Worm (Caenorhabditis elegans) whole organism, L4 larva: ENCODE measurements around the gene Y119D3B.12.

Experiments
- F26F4.8 ChIP-seq: fragments of 200-800 bp; sonication (Bioruptor generic); conservative IDR thresholded peaks from 2 replicates; pipeline ENCODE4 v1.3.6; 2022; ENCODE audit warnings: missing genetic modification characterization, missing compliant biosample characterization
- F44E2.7 ChIP-seq: fragments of 200-800 bp; sonication (Bioruptor generic); IDR thresholded peaks from 2 replicates; pipeline ENCODE4 v2.1.2; 2022; ENCODE audit warnings: missing genetic modification characterization, missing compliant biosample characterization
- R02D3.7 ChIP-seq: fragments of 150-350 bp; sonication (generic microtip); optimal IDR thresholded peaks from 3 replicates; lab custom pipeline; 2014; ENCODE audit warnings: missing biosample characterization, missing genetic modification characterization
- T20F7.1 ChIP-seq: fragments of 200-800 bp; sonication (Bioruptor generic); optimal IDR thresholded peaks from 2 replicates; lab custom pipeline; 2018; ENCODE audit warnings: mild to moderate bottlenecking, missing genetic modification characterization, missing compliant biosample characterization
- ZK337.2 ChIP-seq: fragments of 200-800 bp; sonication (Bioruptor generic); IDR thresholded peaks from 2 replicates; pipeline ENCODE4 v1.3.6; 2022; ENCODE audit warnings: missing genetic modification reagents, missing genetic modification characterization, missing compliant biosample characterization
- ZK546.5 ChIP-seq, 2 experiments: sonication (generic microtip); optimal IDR thresholded peaks; 2 replicates each; lab custom pipeline; 2017; ENCODE audit warnings: missing biosample characterization in 2 of 2, missing genetic modification characterization in 2 of 2
- aha-1 ChIP-seq: fragments of 150-350 bp; peaks from one replicate; lab custom pipeline; 2014; ENCODE audit warnings: missing biosample characterization, missing genetic modification characterization
- ama-1 ChIP-seq: fragments of 150-350 bp; optimal IDR thresholded peaks from 2 replicates; lab custom pipeline; 2014; ENCODE audit warnings: inconsistent platforms, mixed read lengths
- ceh-28 ChIP-seq: fragments of 150-350 bp; optimal IDR thresholded peaks from 2 replicates; lab custom pipeline; 2014; ENCODE audit warnings: missing biosample characterization, missing genetic modification reagents, missing genetic modification characterization
- ceh-32 ChIP-seq: sonication (generic microtip); optimal IDR thresholded peaks from 2 replicates; lab custom pipeline; 2016; ENCODE audit warnings: mild to moderate bottlenecking, missing genetic modification characterization, missing compliant biosample characterization; ENCODE audit not compliant: poor library complexity
- ceh-62 ChIP-seq: sonication (generic microtip); optimal IDR thresholded peaks from 2 replicates; lab custom pipeline; 2017; ENCODE audit warnings: missing biosample characterization, missing genetic modification characterization
- ceh-82 ChIP-seq: sonication (generic microtip); optimal IDR thresholded peaks from 2 replicates; lab custom pipeline; 2017; ENCODE audit warnings: missing biosample characterization, missing genetic modification characterization
- ctbp-1 ChIP-seq: fragments of 200-800 bp; sonication (Bioruptor generic); IDR thresholded peaks from 2 replicates; pipeline ENCODE4 v1.3.6; 2022; ENCODE audit warnings: missing genetic modification reagents, missing genetic modification characterization, missing compliant biosample characterization
- daf-12 ChIP-seq: fragments of 150-350 bp; optimal IDR thresholded peaks from 2 replicates; lab custom pipeline; 2014; ENCODE audit warnings: missing biosample characterization, missing genetic modification reagents, missing genetic modification characterization
- daf-16 ChIP-seq, 3 experiments: sonication (generic microtip); optimal IDR thresholded peaks; 2 replicates each; lab custom pipeline; 2016 to 2017; ENCODE audit warnings: missing genetic modification characterization in 3 of 3, missing genetic modification reagents in 3 of 3, mild to moderate bottlenecking in 2 of 3, missing compliant biosample characterization in 2 of 3, missing biosample characterization in 1 of 3, moderate library complexity in 1 of 3
- dmd-8 ChIP-seq: fragments of 200-800 bp; sonication (Bioruptor generic); IDR thresholded peaks from 2 replicates; pipeline ENCODE4 v1.3.6; 2022; ENCODE audit warnings: missing genetic modification characterization, missing compliant biosample characterization
- dpl-1 ChIP-seq: fragments of 150-350 bp; optimal IDR thresholded peaks from 2 replicates; lab custom pipeline; 2014; ENCODE audit warnings: missing biosample characterization, missing genetic modification reagents, missing genetic modification characterization
- egl-27 ChIP-seq: sonication (generic microtip); optimal IDR thresholded peaks from 3 replicates; lab custom pipeline; 2017; ENCODE audit warnings: missing biosample characterization, missing genetic modification reagents, missing genetic modification characterization
- egl-43 ChIP-seq: fragments of 200-800 bp; sonication (Bioruptor generic); IDR thresholded peaks from 2 replicates; pipeline ENCODE4 v1.3.6; 2022; ENCODE audit warnings: missing genetic modification reagents, missing genetic modification characterization, missing compliant biosample characterization
- fkh-10 ChIP-seq: fragments of 150-350 bp; optimal IDR thresholded peaks from 2 replicates; lab custom pipeline; 2014; ENCODE audit warnings: missing biosample characterization, missing genetic modification reagents, missing genetic modification characterization
- fos-1 ChIP-seq: fragments of 150-350 bp; optimal IDR thresholded peaks from 2 replicates; lab custom pipeline; 2014; ENCODE audit warnings: missing biosample characterization, missing genetic modification characterization
- gei-8 ChIP-seq: fragments of 200-800 bp; sonication (Bioruptor generic); optimal IDR thresholded peaks from 2 replicates; lab custom pipeline; 2018; ENCODE audit warnings: mild to moderate bottlenecking, missing genetic modification characterization, missing compliant biosample characterization
- hif-1 ChIP-seq, 2 experiments: sonication (generic microtip); optimal IDR thresholded peaks; 2 replicates each; lab custom pipeline; 2016 to 2017; ENCODE audit warnings: missing compliant biosample characterization in 2 of 2, missing genetic modification characterization in 2 of 2, missing genetic modification reagents in 2 of 2, missing genotype in 2 of 2, mild to moderate bottlenecking in 1 of 2
- hlh-11 ChIP-seq: fragments of 200-800 bp; sonication (Bioruptor generic); optimal IDR thresholded peaks from 2 replicates; lab custom pipeline; 2018; ENCODE audit warnings: mild to moderate bottlenecking, missing genetic modification characterization, missing compliant biosample characterization
- hmg-1.1 ChIP-seq: fragments of 200-800 bp; sonication (Bioruptor generic); IDR thresholded peaks from 2 replicates; pipeline ENCODE4 v1.3.6; 2022; ENCODE audit warnings: missing genetic modification reagents, missing genetic modification characterization, missing compliant biosample characterization
- lin-1 ChIP-seq: fragments of 200-800 bp; sonication (Bioruptor generic); IDR thresholded peaks from 2 replicates; pipeline ENCODE4 v1.3.6; 2022; ENCODE audit warnings: missing genetic modification reagents, missing genetic modification characterization, missing compliant biosample characterization
- lin-13 ChIP-seq: fragments of 150-350 bp; optimal IDR thresholded peaks from 2 replicates; lab custom pipeline; 2014; ENCODE audit warnings: missing biosample characterization, missing genetic modification reagents, missing genetic modification characterization
- lin-15B ChIP-seq: fragments of 150-350 bp; sonication (generic microtip); optimal IDR thresholded peaks from 3 replicates; lab custom pipeline; 2014; ENCODE audit warnings: missing biosample characterization, missing genetic modification characterization
- lin-29 ChIP-seq: fragments of 200-800 bp; sonication (Bioruptor generic); IDR thresholded peaks from 2 replicates; pipeline ENCODE4 v1.3.6; 2022; ENCODE audit warnings: missing genetic modification reagents, missing genetic modification characterization, missing compliant biosample characterization
- madf-5 ChIP-seq, 2 experiments: fragments of 200-800 bp; sonication (Bioruptor generic); IDR thresholded peaks; 2 replicates each; pipeline ENCODE4 v1.3.6; 2022; ENCODE audit warnings: missing compliant biosample characterization in 2 of 2, missing genetic modification characterization in 2 of 2
- madf-9 ChIP-seq: fragments of 200-800 bp; sonication (Bioruptor generic); conservative IDR thresholded peaks from 2 replicates; pipeline ENCODE4 v1.3.6; 2022; ENCODE audit warnings: missing genetic modification reagents, missing genetic modification characterization, missing compliant biosample characterization
- mes-2 ChIP-seq: sonication (generic microtip); optimal IDR thresholded peaks from 2 replicates; lab custom pipeline; 2016; ENCODE audit warnings: missing genotype, mild to moderate bottlenecking, missing genetic modification characterization, missing compliant biosample characterization; ENCODE audit not compliant: poor library complexity, severe bottlenecking
- mxl-2 ChIP-seq: fragments of 200-800 bp; sonication (Bioruptor generic); conservative IDR thresholded peaks from 2 replicates; pipeline ENCODE4 v1.3.6; 2022; ENCODE audit warnings: missing genetic modification reagents, missing genetic modification characterization, missing compliant biosample characterization
- nhr-10 ChIP-seq: fragments of 150-350 bp; optimal IDR thresholded peaks from 2 replicates; lab custom pipeline; 2014; ENCODE audit warnings: missing biosample characterization, missing genetic modification characterization
- nhr-102 ChIP-seq: sonication (generic microtip); optimal IDR thresholded peaks from 2 replicates; lab custom pipeline; 2016; ENCODE audit warnings: mild to moderate bottlenecking, missing genetic modification characterization, moderate library complexity, missing compliant biosample characterization
- nhr-11 ChIP-seq: fragments of 150-350 bp; optimal IDR thresholded peaks from 2 replicates; lab custom pipeline; 2014; ENCODE audit warnings: missing biosample characterization, missing genetic modification characterization
- nhr-25 ChIP-seq: sonication (generic microtip); optimal IDR thresholded peaks from 2 replicates; lab custom pipeline; 2017; ENCODE audit warnings: missing genetic modification characterization, mild to moderate bottlenecking, missing compliant biosample characterization, antibody characterized with exemption, moderate library complexity, borderline replicate concordance; ENCODE audit not compliant: insufficient read depth
- nhr-28 ChIP-seq: fragments of 150-350 bp; optimal IDR thresholded peaks from 2 replicates; lab custom pipeline; 2014; ENCODE audit warnings: missing biosample characterization, missing genetic modification characterization
- nhr-41 ChIP-seq: fragments of 200-800 bp; sonication (Bioruptor generic); IDR thresholded peaks from 2 replicates; pipeline ENCODE4 v1.3.6; 2022; ENCODE audit warnings: missing genetic modification reagents, missing genetic modification characterization, missing compliant biosample characterization
- nhr-77 ChIP-seq: fragments of 150-350 bp; optimal IDR thresholded peaks from 2 replicates; lab custom pipeline; 2014; ENCODE audit warnings: missing biosample characterization, missing genetic modification characterization
- pha-4 ChIP-seq, 2 experiments: fragments of 150-350 bp in 1 of 2; fragments of 200-800 bp in 1 of 2; sonication (Bioruptor generic) in 1 of 2; IDR thresholded peaks in 1 of 2; optimal IDR thresholded peaks in 1 of 2; 2 replicates each; pipeline versions ENCODE4 v1.3.6 to Lab custom; 2014 to 2022; ENCODE audit warnings: missing genetic modification characterization in 2 of 2, missing genetic modification reagents in 2 of 2, missing biosample characterization in 1 of 2, missing compliant biosample characterization in 1 of 2
- php-3 ChIP-seq: fragments of 200-800 bp; sonication (Bioruptor generic); IDR thresholded peaks from 2 replicates; pipeline ENCODE4 v1.3.6; 2022; ENCODE audit warnings: missing genetic modification reagents, missing genetic modification characterization, missing compliant biosample characterization
- rbr-2 ChIP-seq: sonication (generic microtip); optimal IDR thresholded peaks from 2 replicates; lab custom pipeline; 2016; ENCODE audit warnings: missing genotype, missing genetic modification characterization, missing compliant biosample characterization
- saeg-2 ChIP-seq: fragments of 200-800 bp; sonication (Bioruptor generic); IDR thresholded peaks from 2 replicates; pipeline ENCODE4 v1.3.6; 2022; ENCODE audit warnings: missing genetic modification reagents, missing genetic modification characterization, missing compliant biosample characterization
- sdz-12 ChIP-seq: fragments of 200-800 bp; sonication (Bioruptor generic); optimal IDR thresholded peaks from 2 replicates; lab custom pipeline; 2018; ENCODE audit warnings: mild to moderate bottlenecking, missing genetic modification characterization, missing compliant biosample characterization
- snpc-1.2 ChIP-seq: fragments of 200-800 bp; sonication (Bioruptor generic); IDR thresholded peaks from 2 replicates; pipeline ENCODE4 v1.3.6; 2022; ENCODE audit warnings: missing genetic modification reagents, missing genetic modification characterization, missing compliant biosample characterization
- snpc-4 ChIP-seq: fragments of 150-350 bp; optimal IDR thresholded peaks from 2 replicates; lab custom pipeline; 2014; ENCODE audit warnings: missing biosample characterization, missing genetic modification characterization
- spr-3 ChIP-seq: fragments of 200-800 bp; sonication (Bioruptor generic); optimal IDR thresholded peaks from 2 replicates; lab custom pipeline; 2018; ENCODE audit warnings: mild to moderate bottlenecking, missing genetic modification characterization, missing compliant biosample characterization
- unc-39 ChIP-seq: sonication (generic microtip); optimal IDR thresholded peaks from 2 replicates; lab custom pipeline; 2017; ENCODE audit warnings: missing biosample characterization, missing genetic modification characterization
- vab-7 ChIP-seq: fragments of 200-800 bp; sonication (Bioruptor generic); IDR thresholded peaks from 2 replicates; pipeline ENCODE4 v1.3.6; 2022; ENCODE audit warnings: missing genetic modification reagents, missing genetic modification characterization, missing compliant biosample characterization
- zfp-2 ChIP-seq: sonication (generic microtip); optimal IDR thresholded peaks from 2 replicates; lab custom pipeline; 2016; ENCODE audit warnings: mild to moderate bottlenecking, missing genetic modification characterization, missing compliant biosample characterization

Y119D3B.12 gene

ce11 chrIII:1214680-1215079 is 12.3 kb downstream of the Y119D3B.12 start, which contains the start of gene Y119D3B.21 (continued):
- TF ChIP-seq lin-13 (peak; percentile 36), nhr-77 (tag; lab: Kevin White, UChicago) (no peak), hmg-1.1 (GFP tag; lab: Robert Waterston, UW) (no peak), zfp-2 (tag; lab: Kevin White, UChicago) (no peak), ZK337.2 (no peak), F26F4.8 (GFP tag; lab: Robert Waterston, UW) (no peak), ceh-62 (tag; lab: Kevin White, UChicago) (no peak), unc-39 (tag; lab: Kevin White, UChicago) (no peak), pha-4 (GFP tag; IDR thresholded peaks at IDR 0.05; lab: Robert Waterston, UW) (0 out of 2 replicates have a peak, but pooled peaks have one; percentile 40), pha-4 (tag; optimal IDR thresholded peaks at IDR 0.05; lab: Kevin White, UChicago) (no peak), T20F7.1 (GFP tag; lab: Kevin White, UChicago) (no peak), daf-12 (no peak), madf-5 (GFP tag; IDR thresholded peaks at IDR 0.05; lab: Robert Waterston, UW) (no peak), fkh-10 (GFP tag; lab: Kevin White, UChicago) (no peak), vab-7 (GFP tag; lab: Robert Waterston, UW) (no peak), lin-1 (GFP tag; lab: Robert Waterston, UW) (peak; percentile 39; the same call in 1 of the 2 replicates), aha-1 (no peak), fos-1 (tag; lab: Kevin White, UChicago) (no peak), lin-29 (GFP tag; lab: Robert Waterston, UW) (no peak), daf-16 (GFP tag; optimal IDR thresholded peaks at IDR 0.05; lab: Kevin White, UChicago) (no peak), daf-16 (tag; optimal IDR thresholded peaks at IDR 0.05; lab: Kevin White, UChicago) (peak; percentile 70), nhr-102 (tag; lab: Kevin White, UChicago) (no peak), nhr-10 (no peak), sdz-12 (GFP tag; lab: Kevin White, UChicago) (no peak), nhr-25 (no peak), ZK546.5 (tag; optimal IDR thresholded peaks at IDR 0.05; lab: Kevin White, UChicago) (no peak), ama-1 (lab: Kevin White, UChicago) (peak; percentile 75), lin-15B (tag; lab: Kevin White, UChicago) (no peak), mes-2 (tag; lab: Kevin White, UChicago) (no peak), gei-8 (GFP tag; lab: Kevin White, UChicago) (no peak), mxl-2 (GFP tag; lab: Robert Waterston, UW) (no peak), F44E2.7 (no peak), nhr-28 (tag; lab: Kevin White, UChicago) (peak; percentile 66), ceh-28 (no peak), saeg-2 (GFP tag; lab: Robert Waterston, UW) (peak; percentile 60; the same call in 1 of the 2 replicates), dpl-1 (GFP tag; lab: Kevin White, UChicago) (no peak), snpc-1.2 (GFP tag; lab: Robert Waterston, UW) (no peak), rbr-2 (tag; lab: Kevin White, UChicago) (no peak), nhr-41 (no peak; the same call in 1 of the 2 replicates), ceh-32 (no peak), nhr-11 (no peak), snpc-4 (tag; lab: Kevin White, UChicago) (no peak), madf-9 (GFP tag; lab: Robert Waterston, UW) (no peak), hif-1 (tag; optimal IDR thresholded peaks at IDR 0.05; lab: Kevin White, UChicago) (no peak), hlh-11 (peak; percentile 78), egl-27 (tag; lab: Kevin White, UChicago) (no peak), ctbp-1 (GFP tag; lab: Robert Waterston, UW) (no peak), ceh-82 (tag; lab: Kevin White, UChicago) (no peak), spr-3 (no peak), R02D3.7 (tag; lab: Kevin White, UChicago) (no peak), dmd-8 (no peak), egl-43 (GFP tag; lab: Robert Waterston, UW) (no peak), php-3 (no peak)
